Fruit fly (Drosophila melanogaster): ENCODE measurements around the gene PIG-L.

DNA sequence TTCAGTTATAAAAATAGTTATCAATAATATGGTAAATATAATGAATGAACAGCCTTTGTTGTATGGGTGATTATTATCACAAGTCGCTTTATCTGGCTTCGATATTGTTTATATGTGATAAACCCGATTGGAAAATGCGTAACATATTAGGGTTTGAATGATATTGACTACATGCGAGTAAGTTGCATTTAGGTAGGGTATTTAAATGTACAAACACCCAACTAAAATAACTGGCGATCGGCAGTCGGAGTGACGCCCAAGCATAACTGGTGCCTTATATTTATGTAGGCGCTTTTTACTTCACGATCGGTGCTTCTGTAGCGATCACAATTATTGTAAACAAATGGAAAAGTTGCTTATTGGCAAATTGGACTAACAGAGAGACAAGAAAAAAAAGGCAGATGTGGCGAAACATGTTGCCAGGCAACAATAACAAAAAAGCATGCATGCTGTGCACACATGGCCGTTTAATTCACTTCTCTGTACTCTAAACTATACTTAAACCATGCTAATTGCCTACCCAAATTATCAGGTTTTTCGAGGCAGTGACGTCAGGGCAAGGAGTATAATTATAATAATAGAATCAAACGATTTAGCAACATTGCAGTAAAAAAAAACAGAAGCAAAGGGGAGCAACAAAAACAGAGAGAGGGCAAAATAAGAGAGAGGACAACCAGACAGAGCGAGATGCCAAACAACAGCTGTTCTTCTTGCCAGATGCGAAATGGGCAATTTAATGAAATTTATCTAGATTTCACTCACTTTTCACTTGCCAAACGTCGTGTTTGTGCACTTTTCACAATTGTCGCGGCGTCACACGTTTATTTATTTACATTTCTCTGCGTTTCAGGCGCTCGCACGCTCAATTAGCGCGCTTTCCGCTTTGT lies 13.5 kb downstream of the PIG-L start:
- TF ChIP-seq CG8478 (optimal IDR thresholded peaks at IDR 0.05) (no peak), CTCF (optimal IDR thresholded peaks at IDR 0.05) (no peak)
